Worm (Caenorhabditis elegans) whole organism, L3 larva: Measurements from ENCODE around the gene H14E04.2.

Experiments
- egl-27 ChIP-seq: sonication (generic microtip); optimal IDR thresholded peaks from 4 replicates; lab custom pipeline; 2017; ENCODE audit warnings: missing biosample characterization, missing genetic modification reagents, missing genetic modification characterization
- elt-1 ChIP-seq: fragments of 150-350 bp; optimal IDR thresholded peaks from 2 replicates; lab custom pipeline; 2014; ENCODE audit warnings: missing biosample characterization, missing genetic modification characterization
- elt-2 ChIP-seq: sonication (generic microtip); optimal IDR thresholded peaks from 2 replicates; lab custom pipeline; 2016; ENCODE audit warnings: missing genetic modification reagents, mild to moderate bottlenecking, missing genetic modification characterization, missing compliant biosample characterization
- nhr-11 ChIP-seq: fragments of 150-350 bp; optimal IDR thresholded peaks from 2 replicates; lab custom pipeline; 2014; ENCODE audit warnings: missing biosample characterization, missing genetic modification characterization
- nhr-237 ChIP-seq: fragments of 150-350 bp; optimal IDR thresholded peaks from 2 replicates; lab custom pipeline; 2014; ENCODE audit warnings: missing biosample characterization, missing genetic modification characterization
- nhr-43 ChIP-seq: sonication (generic microtip); optimal IDR thresholded peaks from 2 replicates; lab custom pipeline; 2016; ENCODE audit warnings: mild to moderate bottlenecking, missing genetic modification characterization, missing compliant biosample characterization; ENCODE audit not compliant: poor library complexity, severe bottlenecking
- pha-4 ChIP-seq: fragments of 150-350 bp; optimal IDR thresholded peaks from 2 replicates; lab custom pipeline; 2014; ENCODE audit warnings: missing biosample characterization, missing genetic modification reagents, missing genetic modification characterization
- ztf-4 ChIP-seq: fragments of 150-350 bp; optimal IDR thresholded peaks from 2 replicates; lab custom pipeline; 2014; ENCODE audit warnings: missing biosample characterization, missing genetic modification characterization

Gene H14E04.2

ce11 chrIII:2432925-2433324 is 56.9 kb downstream of the H14E04.2 start:
- no peak for TF ChIP-seq egl-27 (tag; lab: Kevin White, UChicago)
- TF ChIP-seq nhr-11 (tag; lab: Kevin White, UChicago) = no peak
- TF ChIP-seq elt-1 (tag; lab: Kevin White, UChicago) = no peak
- no peak for TF ChIP-seq nhr-43 (tag; lab: Kevin White, UChicago)
- TF ChIP-seq nhr-237 (tag; lab: Kevin White, UChicago) = no peak
- no peak for TF ChIP-seq ztf-4
- TF ChIP-seq elt-2 (tag; lab: Kevin White, UChicago) = no peak
- TF ChIP-seq pha-4 (tag; lab: Kevin White, UChicago) = no peak
